Worm (Caenorhabditis elegans) whole organism, L3 larva: ENCODE data around the gene coq-6.

Source experiments
- ama-1 ChIP-seq: fragments of 150-350 bp; optimal IDR thresholded peaks from 2 replicates; lab custom pipeline; 2018
- egl-27 ChIP-seq: sonication (generic microtip); optimal IDR thresholded peaks from 4 replicates; lab custom pipeline; 2017; ENCODE audit warnings: missing biosample characterization, missing genetic modification reagents, missing genetic modification characterization
- elt-1 ChIP-seq: fragments of 150-350 bp; optimal IDR thresholded peaks from 2 replicates; lab custom pipeline; 2014; ENCODE audit warnings: missing biosample characterization, missing genetic modification characterization
- elt-2 ChIP-seq: sonication (generic microtip); optimal IDR thresholded peaks from 2 replicates; lab custom pipeline; 2016; ENCODE audit warnings: missing genetic modification reagents, mild to moderate bottlenecking, missing genetic modification characterization, missing compliant biosample characterization
- jun-1 ChIP-seq: fragments of 150-350 bp; optimal IDR thresholded peaks from 2 replicates; lab custom pipeline; 2014; ENCODE audit warnings: missing biosample characterization, missing genetic modification reagents, missing genetic modification characterization
- lin-39 ChIP-seq: fragments of 150-350 bp; optimal IDR thresholded peaks from 2 replicates; lab custom pipeline; 2018; ENCODE audit warnings: missing biosample characterization, missing genetic modification reagents, missing genetic modification characterization
- mdl-1 ChIP-seq: fragments of 150-350 bp; optimal IDR thresholded peaks from 2 replicates; lab custom pipeline; 2014; ENCODE audit warnings: missing biosample characterization, missing genetic modification characterization
- nhr-25 ChIP-seq: sonication (generic microtip); optimal IDR thresholded peaks from 2 replicates; lab custom pipeline; 2017; ENCODE audit warnings: missing biosample characterization, missing genetic modification characterization
- nhr-76 ChIP-seq: fragments of 150-350 bp; sonication (generic microtip); optimal IDR thresholded peaks from 5 replicates; lab custom pipeline; 2014; ENCODE audit warnings: missing biosample characterization, missing genetic modification characterization
- skn-1 ChIP-seq: fragments of 150-350 bp; optimal IDR thresholded peaks from 2 replicates; lab custom pipeline; 2014; ENCODE audit warnings: missing biosample characterization, missing genetic modification characterization
- snpc-4 ChIP-seq: fragments of 150-350 bp; optimal IDR thresholded peaks from 2 replicates; lab custom pipeline; 2014; ENCODE audit warnings: missing biosample characterization, missing genetic modification characterization
- tbx-2 ChIP-seq: sonication (generic microtip); optimal IDR thresholded peaks from 2 replicates; lab custom pipeline; 2016; ENCODE audit warnings: mild to moderate bottlenecking, missing genetic modification characterization, missing compliant biosample characterization
- unc-62 ChIP-seq: fragments of 150-350 bp; sonication (generic microtip); optimal IDR thresholded peaks from 4 replicates; lab custom pipeline; 2014; ENCODE audit warnings: missing biosample characterization, missing genetic modification reagents, missing genetic modification characterization

- TF ChIP-seq unc-62 = peak; percentile 73
- peak; percentile 93 for TF ChIP-seq elt-2 (tag; lab: Kevin White, UChicago)
- peak; percentile 97 for TF ChIP-seq mdl-1 (tag; lab: Kevin White, UChicago)
- peak; percentile 43 for TF ChIP-seq elt-1 (tag; lab: Kevin White, UChicago)
- TF ChIP-seq jun-1 (tag; lab: Kevin White, UChicago) = peak; percentile 98
- peak; percentile 75 for TF ChIP-seq egl-27
- peak; percentile 94 for TF ChIP-seq tbx-2 (tag; lab: Kevin White, UChicago)
- TF ChIP-seq ama-1 (lab: Kevin White, UChicago) = peak; percentile 100
- peak; percentile 99 for TF ChIP-seq nhr-25 (tag; lab: Kevin White, UChicago)
- peak; percentile 76 for TF ChIP-seq nhr-76 (tag; lab: Kevin White, UChicago)
- TF ChIP-seq skn-1 (tag; lab: Kevin White, UChicago) = peak; percentile 93
- peak; percentile 90 for TF ChIP-seq lin-39 (tag; lab: Kevin White, UChicago)
- TF ChIP-seq snpc-4 (tag; lab: Kevin White, UChicago) = peak; percentile 53
Measured at ce11 chrV:9343629-9344624, 7.4 kb downstream of the coq-6 start, which contains the start of gene tos-1.
